Worm (Caenorhabditis elegans) whole organism, late embryonic: ENCODE measurements around the gene F55B11.2.

Experiments
- C08G9.2 ChIP-seq: sonication (generic microtip); optimal IDR thresholded peaks from 2 replicates; lab custom pipeline; 2016; ENCODE audit warnings: mild to moderate bottlenecking, missing genetic modification characterization, moderate library complexity, missing compliant biosample characterization
- F13H6.1 ChIP-seq: sonication (generic microtip); optimal IDR thresholded peaks from 2 replicates; lab custom pipeline; 2016; ENCODE audit warnings: missing genetic modification characterization, missing compliant biosample characterization
- K02D7.2 ChIP-seq: sonication (generic microtip); optimal IDR thresholded peaks from 2 replicates; lab custom pipeline; 2017; ENCODE audit warnings: mild to moderate bottlenecking, missing genetic modification characterization, missing compliant biosample characterization
- K09A11.1 ChIP-seq: sonication (generic microtip); optimal IDR thresholded peaks from 2 replicates; lab custom pipeline; 2017; ENCODE audit warnings: antibody characterized with exemption, mild to moderate bottlenecking, missing genetic modification characterization, missing compliant biosample characterization; ENCODE audit not compliant: insufficient read depth
- T23F11.4 ChIP-seq: fragments of 200-800 bp; sonication (Bioruptor generic); optimal IDR thresholded peaks from 2 replicates; lab custom pipeline; 2018; ENCODE audit warnings: mild to moderate bottlenecking, missing genetic modification characterization, missing compliant biosample characterization
- Y22D7AL.16 ChIP-seq: sonication (generic microtip); optimal IDR thresholded peaks from 2 replicates; lab custom pipeline; 2016; ENCODE audit warnings: missing genetic modification characterization, missing compliant biosample characterization
- ahr-1 ChIP-seq: sonication (generic microtip); optimal IDR thresholded peaks from 2 replicates; lab custom pipeline; 2016; ENCODE audit warnings: missing genetic modification characterization, missing compliant biosample characterization
- ama-1 ChIP-seq: fragments of 150-350 bp; optimal IDR thresholded peaks from 2 replicates; lab custom pipeline; 2014
- ceh-19 ChIP-seq: fragments of 200-800 bp; sonication (Bioruptor generic); optimal IDR thresholded peaks from 2 replicates; lab custom pipeline; 2018; ENCODE audit warnings: mild to moderate bottlenecking, missing genetic modification characterization, missing compliant biosample characterization
- ceh-2 ChIP-seq: sonication (generic microtip); optimal IDR thresholded peaks from 2 replicates; lab custom pipeline; 2016; ENCODE audit warnings: missing genotype, missing genetic modification characterization, missing compliant biosample characterization
- ceh-22 ChIP-seq: sonication (generic microtip); optimal IDR thresholded peaks from 2 replicates; lab custom pipeline; 2017; ENCODE audit warnings: missing biosample characterization, missing genetic modification characterization
- ceh-24 ChIP-seq: sonication (generic microtip); optimal IDR thresholded peaks from 2 replicates; lab custom pipeline; 2016; ENCODE audit warnings: mild to moderate bottlenecking, missing genetic modification characterization, missing compliant biosample characterization
- ceh-30 ChIP-seq: fragments of 150-350 bp; optimal IDR thresholded peaks from 2 replicates; lab custom pipeline; 2014; ENCODE audit warnings: missing biosample characterization, missing genetic modification characterization
- ceh-31 ChIP-seq: sonication (generic microtip); optimal IDR thresholded peaks from 2 replicates; lab custom pipeline; 2016; ENCODE audit warnings: missing genetic modification characterization, missing compliant biosample characterization
- ceh-34 ChIP-seq: sonication (generic microtip); optimal IDR thresholded peaks from 2 replicates; lab custom pipeline; 2016; ENCODE audit warnings: mild to moderate bottlenecking, missing genetic modification characterization, missing compliant biosample characterization
- ceh-45 ChIP-seq: fragments of 200-800 bp; sonication (Bioruptor generic); IDR thresholded peaks from 2 replicates; pipeline ENCODE4 v1.3.6; 2022; ENCODE audit warnings: missing genetic modification reagents, missing genetic modification characterization, missing compliant biosample characterization
- ceh-48 ChIP-seq: sonication (generic microtip); optimal IDR thresholded peaks from 2 replicates; lab custom pipeline; 2016; ENCODE audit warnings: missing genetic modification characterization, inconsistent platforms, missing compliant biosample characterization
- ceh-6 ChIP-seq: fragments of 200-800 bp; sonication (Bioruptor generic); optimal IDR thresholded peaks from 2 replicates; lab custom pipeline; 2018; ENCODE audit warnings: mild to moderate bottlenecking, missing genetic modification characterization, missing compliant biosample characterization
- ceh-9 ChIP-seq: sonication (generic microtip); optimal IDR thresholded peaks from 2 replicates; lab custom pipeline; 2016; ENCODE audit warnings: mild to moderate bottlenecking, missing genetic modification characterization, inconsistent platforms, missing compliant biosample characterization
- che-1 ChIP-seq: sonication (generic microtip); optimal IDR thresholded peaks from 2 replicates; lab custom pipeline; 2016; ENCODE audit warnings: mild to moderate bottlenecking, missing genetic modification characterization, missing compliant biosample characterization
- dve-1 ChIP-seq: sonication (generic microtip); optimal IDR thresholded peaks from 2 replicates; lab custom pipeline; 2017; ENCODE audit warnings: antibody characterized with exemption, mild to moderate bottlenecking, missing genetic modification characterization, missing compliant biosample characterization
- elt-2 ChIP-seq: sonication (generic microtip); optimal IDR thresholded peaks from 2 replicates; lab custom pipeline; 2016; ENCODE audit warnings: missing genetic modification reagents, missing genetic modification characterization, missing compliant biosample characterization
- elt-4 ChIP-seq: sonication (generic microtip); optimal IDR thresholded peaks from 2 replicates; lab custom pipeline; 2016; ENCODE audit warnings: missing genetic modification characterization, missing compliant biosample characterization
- ets-4 ChIP-seq: sonication (generic microtip); optimal IDR thresholded peaks from 2 replicates; lab custom pipeline; 2016; ENCODE audit warnings: missing genetic modification characterization, missing compliant biosample characterization
- eyg-1 ChIP-seq: sonication (generic microtip); optimal IDR thresholded peaks from 2 replicates; lab custom pipeline; 2016; ENCODE audit warnings: missing genotype, missing genetic modification characterization, missing compliant biosample characterization
- fax-1 ChIP-seq: sonication (generic microtip); optimal IDR thresholded peaks from 2 replicates; lab custom pipeline; 2016; ENCODE audit warnings: missing genotype, missing genetic modification characterization, missing compliant biosample characterization
- fkh-10 ChIP-seq: fragments of 150-350 bp; optimal IDR thresholded peaks from 2 replicates; lab custom pipeline; 2014; ENCODE audit warnings: missing biosample characterization, missing genetic modification reagents, missing genetic modification characterization
- gmeb-2 ChIP-seq: sonication (generic microtip); optimal IDR thresholded peaks from 2 replicates; lab custom pipeline; 2016; ENCODE audit warnings: missing genetic modification characterization, inconsistent platforms, missing compliant biosample characterization
- hlh-13 ChIP-seq: fragments of 200-800 bp; sonication (Bioruptor generic); optimal IDR thresholded peaks from 2 replicates; lab custom pipeline; 2018; ENCODE audit warnings: mild to moderate bottlenecking, missing genetic modification characterization, missing compliant biosample characterization
- hlh-15 ChIP-seq: sonication (generic microtip); optimal IDR thresholded peaks from 2 replicates; lab custom pipeline; 2016; ENCODE audit warnings: missing genetic modification characterization, missing compliant biosample characterization
- hlh-30 ChIP-seq: sonication (generic microtip); optimal IDR thresholded peaks from 2 replicates; lab custom pipeline; 2017; ENCODE audit warnings: antibody characterized with exemption, missing genetic modification characterization, missing compliant biosample characterization; ENCODE audit not compliant: insufficient read depth
- hlh-6 ChIP-seq: sonication (generic microtip); optimal IDR thresholded peaks from 2 replicates; lab custom pipeline; 2016; ENCODE audit warnings: missing genotype, missing genetic modification characterization, missing compliant biosample characterization
- hlh-8 ChIP-seq: sonication (generic microtip); optimal IDR thresholded peaks from 2 replicates; lab custom pipeline; 2016; ENCODE audit warnings: missing genotype, missing genetic modification characterization, missing compliant biosample characterization
- madf-2 ChIP-seq: sonication (generic microtip); optimal IDR thresholded peaks from 2 replicates; lab custom pipeline; 2017; ENCODE audit warnings: missing genetic modification characterization, missing compliant biosample characterization
- mec-3 ChIP-seq: sonication (generic microtip); optimal IDR thresholded peaks from 2 replicates; lab custom pipeline; 2016; ENCODE audit warnings: borderline replicate concordance, missing genetic modification characterization, missing compliant biosample characterization
- nhr-11 ChIP-seq: fragments of 150-350 bp; optimal IDR thresholded peaks from 2 replicates; lab custom pipeline; 2014; ENCODE audit warnings: missing biosample characterization, missing genetic modification characterization
- nhr-232 ChIP-seq: sonication (generic microtip); optimal IDR thresholded peaks from 2 replicates; lab custom pipeline; 2016; ENCODE audit warnings: missing genetic modification characterization, missing compliant biosample characterization
- npax-4 ChIP-seq: sonication (generic microtip); optimal IDR thresholded peaks from 2 replicates; lab custom pipeline; 2016; ENCODE audit warnings: missing genetic modification characterization, missing compliant biosample characterization
- odd-2 ChIP-seq: sonication (generic microtip); optimal IDR thresholded peaks from 2 replicates; lab custom pipeline; 2017; ENCODE audit warnings: antibody characterized with exemption, mild to moderate bottlenecking, missing genetic modification characterization, missing compliant biosample characterization
- pat-9 ChIP-seq: fragments of 200-800 bp; sonication (Bioruptor generic); optimal IDR thresholded peaks from 2 replicates; lab custom pipeline; 2018; ENCODE audit warnings: mild to moderate bottlenecking, missing genetic modification characterization, moderate library complexity, missing compliant biosample characterization
- pha-2 ChIP-seq: sonication (generic microtip); optimal IDR thresholded peaks from 2 replicates; lab custom pipeline; 2017; ENCODE audit warnings: mild to moderate bottlenecking, missing genetic modification characterization, missing compliant biosample characterization
- pqm-1 ChIP-seq: sonication (generic microtip); optimal IDR thresholded peaks from 2 replicates; lab custom pipeline; 2016; ENCODE audit warnings: missing genetic modification characterization, missing compliant biosample characterization
- ref-2 ChIP-seq: sonication (generic microtip); optimal IDR thresholded peaks from 2 replicates; lab custom pipeline; 2016; ENCODE audit warnings: missing genetic modification characterization, missing compliant biosample characterization
- rnt-1 ChIP-seq: sonication (generic microtip); optimal IDR thresholded peaks from 2 replicates; lab custom pipeline; 2016; ENCODE audit warnings: missing genetic modification characterization, missing compliant biosample characterization
- sdc-2 ChIP-seq: sonication (generic microtip); optimal IDR thresholded peaks from 2 replicates; lab custom pipeline; 2016; ENCODE audit warnings: missing genotype, missing genetic modification characterization, missing compliant biosample characterization
- syd-9 ChIP-seq: sonication (generic microtip); optimal IDR thresholded peaks from 2 replicates; lab custom pipeline; 2016; ENCODE audit warnings: mild to moderate bottlenecking, missing genetic modification characterization, moderate library complexity, missing compliant biosample characterization
- tbx-2 ChIP-seq: sonication (generic microtip); optimal IDR thresholded peaks from 2 replicates; lab custom pipeline; 2016; ENCODE audit warnings: missing genetic modification characterization, missing compliant biosample characterization
- tbx-7 ChIP-seq: sonication (generic microtip); optimal IDR thresholded peaks from 2 replicates; lab custom pipeline; 2016; ENCODE audit warnings: missing genotype, missing genetic modification characterization, missing compliant biosample characterization
- ttx-3 ChIP-seq: sonication (generic microtip); optimal IDR thresholded peaks from 2 replicates; lab custom pipeline; 2016; ENCODE audit warnings: missing genetic modification reagents, missing genetic modification characterization, missing compliant biosample characterization
- unc-3 ChIP-seq, 2 experiments: fragments of 200-800 bp in 1 of 2; sonication (Bioruptor generic) in 1 of 2; sonication (generic microtip) in 1 of 2; conservative IDR thresholded peaks in 1 of 2; optimal IDR thresholded peaks in 1 of 2; 2 replicates each; pipeline versions ENCODE4 v1.3.6 to Lab custom; 2016 to 2022; ENCODE audit warnings: missing compliant biosample characterization in 2 of 2, missing genetic modification characterization in 2 of 2, missing genetic modification reagents in 1 of 2
- unc-55 ChIP-seq: sonication (generic microtip); optimal IDR thresholded peaks from 2 replicates; lab custom pipeline; 2017; ENCODE audit warnings: missing biosample characterization, missing genetic modification reagents, missing genetic modification characterization
- zip-5 ChIP-seq: sonication (generic microtip); optimal IDR thresholded peaks from 2 replicates; lab custom pipeline; 2016; ENCODE audit warnings: missing genetic modification characterization, missing compliant biosample characterization
- ztf-16 ChIP-seq: sonication (generic microtip); optimal IDR thresholded peaks from 2 replicates; lab custom pipeline; 2017; ENCODE audit warnings: missing genetic modification characterization, missing compliant biosample characterization

Gene F55B11.2

ce11 chrIV:14464065-14464567 is 41.0 kb upstream of the F55B11.2 start, which contains the start of gene dld-1:
Gene dld-1 (plus strand): TSS chrIV:14464517.
- TF ChIP-seq Y22D7AL.16 (tag; lab: Kevin White, UChicago) (peak; percentile 12), ref-2 (tag; lab: Kevin White, UChicago) (no peak), npax-4 (tag; lab: Kevin White, UChicago) (no peak), ceh-45 (no peak), ceh-31 (tag; lab: Kevin White, UChicago) (peak; percentile 94), elt-2 (peak; percentile 77), ama-1 (lab: Kevin White, UChicago) (no peak), hlh-15 (tag; lab: Kevin White, UChicago) (peak; percentile 2), tbx-7 (tag; lab: Kevin White, UChicago) (no peak), che-1 (tag; lab: Kevin White, UChicago) (no peak), pqm-1 (no peak), pat-9 (tag; lab: Kevin White, UChicago) (no peak), ceh-6 (GFP tag; lab: Kevin White, UChicago) (no peak), nhr-11 (tag; lab: Kevin White, UChicago) (no peak), madf-2 (tag; lab: Kevin White, UChicago) (no peak), eyg-1 (tag; lab: Kevin White, UChicago) (no peak), fkh-10 (GFP tag; lab: Kevin White, UChicago) (peak; percentile 68), ceh-34 (tag; lab: Kevin White, UChicago) (peak; percentile 16), tbx-2 (peak; percentile 56), ceh-19 (GFP tag; lab: Kevin White, UChicago) (peak; percentile 41), ceh-30 (tag; lab: Kevin White, UChicago) (peak; percentile 90), hlh-6 (tag; lab: Kevin White, UChicago) (no peak), K09A11.1 (peak; percentile 21), syd-9 (tag; lab: Kevin White, UChicago) (peak; percentile 9), ceh-48 (tag; lab: Kevin White, UChicago) (peak; percentile 54), zip-5 (tag; lab: Kevin White, UChicago) (no peak), ztf-16 (tag; lab: Kevin White, UChicago) (peak; percentile 50), ceh-9 (no peak), hlh-8 (tag; lab: Kevin White, UChicago) (no peak), elt-4 (tag; lab: Kevin White, UChicago) (no peak), hlh-30 (tag; lab: Kevin White, UChicago) (peak; percentile 74), K02D7.2 (no peak), unc-55 (peak; percentile 81), ceh-24 (tag; lab: Kevin White, UChicago) (no peak), ceh-2 (no peak), rnt-1 (tag; lab: Kevin White, UChicago) (peak; percentile 73), pha-2 (no peak), C08G9.2 (no peak), T23F11.4 (no peak), ahr-1 (tag; lab: Kevin White, UChicago) (no peak), unc-3 (GFP tag; conservative IDR thresholded peaks at IDR 0.05; lab: Robert Waterston, UW) (no peak), unc-3 (tag; optimal IDR thresholded peaks at IDR 0.05; lab: Kevin White, UChicago) (peak; percentile 37), dve-1 (tag; lab: Kevin White, UChicago) (peak; percentile 86), hlh-13 (GFP tag; lab: Kevin White, UChicago) (no peak), gmeb-2 (tag; lab: Kevin White, UChicago) (no peak), fax-1 (tag; lab: Kevin White, UChicago) (no peak), odd-2 (tag; lab: Kevin White, UChicago) (no peak), ceh-22 (tag; lab: Kevin White, UChicago) (no peak), ets-4 (tag; lab: Kevin White, UChicago) (peak; percentile 43), ttx-3 (tag; lab: Kevin White, UChicago) (peak; percentile 16), sdc-2 (tag; lab: Kevin White, UChicago) (no peak), F13H6.1 (tag; lab: Kevin White, UChicago) (no peak), mec-3 (tag; lab: Kevin White, UChicago) (no peak), nhr-232 (tag; lab: Kevin White, UChicago) (no peak)
